Fruit fly (Drosophila melanogaster) whole organism, embryonic: Measurements from ENCODE around the gene sing.

Experiments used
- Atf6 ChIP-seq: fragments of 200-800 bp; sonication (Bioruptor generic); IDR thresholded peaks from 2 replicates; pipeline ENCODE4 v1.3.6; 2022; ENCODE audit warnings: missing biosample characterization, missing genetic modification characterization
- CG10462 ChIP-seq: fragments of 200-800 bp; sonication (Bioruptor generic); optimal IDR thresholded peaks from 2 replicates; lab custom pipeline; 2016; ENCODE audit warnings: missing biosample characterization, missing genetic modification characterization
- CG10543 ChIP-seq: fragments of 200-800 bp; sonication (Bioruptor generic); optimal IDR thresholded peaks from 3 replicates; lab custom pipeline; 2017; ENCODE audit warnings: missing biosample characterization, mild to moderate bottlenecking, missing genetic modification characterization, moderate library complexity
- CG11696 ChIP-seq: fragments of 200-800 bp; sonication (Bioruptor generic); IDR thresholded peaks from 2 replicates; pipeline ENCODE4 v1.3.6; 2022; ENCODE audit warnings: missing biosample characterization, missing genetic modification characterization
- CG12236 ChIP-seq: fragments of 200-800 bp; sonication (Bioruptor generic); optimal IDR thresholded peaks from 2 replicates; lab custom pipeline; 2016; ENCODE audit warnings: missing biosample characterization, missing genetic modification characterization
- CG13123 ChIP-seq: fragments of 200-800 bp; sonication (Bioruptor generic); optimal IDR thresholded peaks from 2 replicates; lab custom pipeline; 2016; ENCODE audit warnings: missing biosample characterization, missing genetic modification characterization
- CG13296 ChIP-seq: fragments of 200-800 bp; sonication (Bioruptor generic); optimal IDR thresholded peaks from 3 replicates; lab custom pipeline; 2018; ENCODE audit warnings: missing biosample characterization, mild to moderate bottlenecking, missing genetic modification characterization
- CG15696 ChIP-seq: fragments of 200-800 bp; sonication (Bioruptor generic); optimal IDR thresholded peaks from 2 replicates; lab custom pipeline; 2019; ENCODE audit warnings: missing biosample characterization, mild to moderate bottlenecking, missing genetic modification characterization, moderate library complexity
- CG17186 ChIP-seq: fragments of 200-800 bp; sonication (Bioruptor generic); optimal IDR thresholded peaks from 3 replicates; lab custom pipeline; 2017; ENCODE audit warnings: missing biosample characterization, missing genetic modification reagents, missing genetic modification characterization
- CG17568 ChIP-seq: fragments of 200-800 bp; sonication (Bioruptor generic); optimal IDR thresholded peaks from 2 replicates; lab custom pipeline; 2018; ENCODE audit warnings: missing biosample characterization, mild to moderate bottlenecking, missing genetic modification characterization, moderate library complexity
- CG17912 ChIP-seq: fragments of 200-800 bp; sonication (Bioruptor generic); optimal IDR thresholded peaks from 2 replicates; lab custom pipeline; 2018; ENCODE audit warnings: missing biosample characterization, mild to moderate bottlenecking, missing genetic modification characterization
- CG2129 ChIP-seq: fragments of 200-800 bp; sonication (Bioruptor generic); IDR thresholded peaks from 2 replicates; pipeline ENCODE4 v1.3.6; 2022; ENCODE audit warnings: missing biosample characterization, missing genetic modification characterization; ENCODE audit not compliant: partially characterized antibody
- CG2678 ChIP-seq: fragments of 200-800 bp; sonication (Bioruptor generic); optimal IDR thresholded peaks from 3 replicates; lab custom pipeline; 2019; ENCODE audit warnings: missing biosample characterization, mild to moderate bottlenecking, missing genetic modification characterization, moderate library complexity
- CG31388 ChIP-seq: fragments of 200-800 bp; sonication (Bioruptor generic); optimal IDR thresholded peaks from 2 replicates; lab custom pipeline; 2016; ENCODE audit warnings: missing biosample characterization, missing genetic modification characterization
- CG31441 ChIP-seq: fragments of 200-800 bp; sonication (Bioruptor generic); IDR thresholded peaks from 2 replicates; pipeline ENCODE4 v1.3.6; 2022; ENCODE audit warnings: missing biosample characterization, missing genetic modification characterization
- CG4617 ChIP-seq: fragments of 200-800 bp; sonication (Bioruptor generic); optimal IDR thresholded peaks from 3 replicates; lab custom pipeline; 2016; ENCODE audit warnings: missing biosample characterization, missing genetic modification characterization, borderline replicate concordance
- CG5953 ChIP-seq: fragments of 200-800 bp; sonication (Bioruptor generic); IDR thresholded peaks from 2 replicates; pipeline ENCODE4 v1.3.6; 2022; ENCODE audit warnings: missing biosample characterization, missing genetic modification characterization
- CG8290 ChIP-seq, 3 experiments: fragments of 200-800 bp; sonication (Bioruptor generic); optimal IDR thresholded peaks; 2 replicates each; lab custom pipeline; 2016 to 2019; ENCODE audit warnings: missing biosample characterization in 3 of 3, missing genetic modification characterization in 3 of 3, mild to moderate bottlenecking in 2 of 3, moderate library complexity in 1 of 3
- CG8359 ChIP-seq: fragments of 200-800 bp; sonication (Bioruptor generic); optimal IDR thresholded peaks from 2 replicates; lab custom pipeline; 2017; ENCODE audit warnings: missing biosample characterization, mild to moderate bottlenecking, missing genetic modification characterization, borderline replicate concordance
- CG8765 ChIP-seq: fragments of 200-800 bp; sonication (Bioruptor generic); IDR thresholded peaks from 2 replicates; pipeline ENCODE4 v1.3.6; 2022; ENCODE audit warnings: missing biosample characterization, missing genetic modification characterization
- CG9609 ChIP-seq: fragments of 200-800 bp; sonication (Bioruptor generic); optimal IDR thresholded peaks from 3 replicates; lab custom pipeline; 2016; ENCODE audit warnings: missing biosample characterization, missing genetic modification characterization
- CTCF ChIP-seq: fragments of 200-800 bp; sonication (Bioruptor generic); optimal IDR thresholded peaks from 2 replicates; lab custom pipeline; 2017; ENCODE audit warnings: missing biosample characterization, mild to moderate bottlenecking, missing genetic modification characterization, moderate library complexity
- Chrac-16 ChIP-seq: fragments of 200-800 bp; sonication (Bioruptor generic); optimal IDR thresholded peaks from 3 replicates; lab custom pipeline; 2016; ENCODE audit warnings: missing biosample characterization, missing genetic modification characterization
- Ets97D ChIP-seq: fragments of 200-800 bp; sonication (Bioruptor generic); optimal IDR thresholded peaks from 3 replicates; lab custom pipeline; 2016; ENCODE audit warnings: missing biosample characterization, missing genetic modification characterization
- Hand ChIP-seq: fragments of 200-800 bp; sonication (Bioruptor generic); optimal IDR thresholded peaks from 2 replicates; lab custom pipeline; 2017; ENCODE audit warnings: mild to moderate bottlenecking, missing biosample characterization, missing genetic modification reagents, missing genetic modification characterization
- Hey ChIP-seq: fragments of 200-800 bp; sonication (Bioruptor generic); optimal IDR thresholded peaks from 3 replicates; lab custom pipeline; 2018; ENCODE audit warnings: missing biosample characterization, mild to moderate bottlenecking, missing genetic modification characterization
- HmgZ ChIP-seq: fragments of 200-800 bp; sonication (Bioruptor generic); optimal IDR thresholded peaks from 2 replicates; lab custom pipeline; 2018; ENCODE audit warnings: missing biosample characterization, mild to moderate bottlenecking, missing genetic modification characterization
- Hr39 ChIP-seq: fragments of >200 bp; optimal IDR thresholded peaks from 2 replicates; lab custom pipeline; 2017
- Mad ChIP-seq: fragments of 200-800 bp; sonication (Bioruptor generic); optimal IDR thresholded peaks from 2 replicates; lab custom pipeline; 2016; ENCODE audit warnings: missing biosample characterization, missing genetic modification characterization
- Myb ChIP-seq: fragments of 200-800 bp; sonication (Bioruptor generic); optimal IDR thresholded peaks from 2 replicates; lab custom pipeline; 2016; ENCODE audit warnings: missing biosample characterization, missing genetic modification characterization
- Pdp1 ChIP-seq, 2 experiments: fragments of 200-800 bp; sonication (Bioruptor generic); optimal IDR thresholded peaks; 3 replicates each; lab custom pipeline; 2016; ENCODE audit warnings: missing biosample characterization in 2 of 2, missing genetic modification characterization in 2 of 2, mild to moderate bottlenecking in 1 of 2, moderate library complexity in 1 of 2
- Sin3A ChIP-seq: fragments of >200 bp; optimal IDR thresholded peaks from 2 replicates; lab custom pipeline; 2018
- ac ChIP-seq: fragments of 200-800 bp; sonication (Bioruptor generic); optimal IDR thresholded peaks from 3 replicates; lab custom pipeline; 2017; ENCODE audit warnings: missing biosample characterization, mild to moderate bottlenecking, missing genetic modification characterization
- ato ChIP-seq: fragments of 200-800 bp; sonication (Bioruptor generic); IDR thresholded peaks from 2 replicates; pipeline ENCODE4 v1.3.6; 2022; ENCODE audit warnings: missing biosample characterization, missing genetic modification characterization; ENCODE audit not compliant: partially characterized antibody
- bcd ChIP-seq: fragments of 200-800 bp; sonication (Bioruptor generic); optimal IDR thresholded peaks from 2 replicates; lab custom pipeline; 2017; ENCODE audit warnings: missing biosample characterization, mild to moderate bottlenecking, missing genetic modification characterization
- br ChIP-seq: fragments of >200 bp; optimal IDR thresholded peaks from 2 replicates; lab custom pipeline; 2017
- cato ChIP-seq: fragments of 200-800 bp; sonication (Bioruptor generic); optimal IDR thresholded peaks from 2 replicates; lab custom pipeline; 2016; ENCODE audit warnings: missing biosample characterization, missing genetic modification characterization, borderline replicate concordance
- caup ChIP-seq: fragments of 200-800 bp; sonication (Bioruptor generic); optimal IDR thresholded peaks from 3 replicates; lab custom pipeline; 2017; ENCODE audit warnings: missing biosample characterization, mild to moderate bottlenecking, missing genetic modification characterization, moderate library complexity; ENCODE audit not compliant: severe bottlenecking
- crp ChIP-seq, 2 experiments: fragments of 200-800 bp; sonication (Bioruptor generic); optimal IDR thresholded peaks; 2 replicates in 1 of 2; 3 replicates in 1 of 2; lab custom pipeline; 2017; ENCODE audit warnings: missing biosample characterization in 2 of 2, missing genetic modification characterization in 2 of 2, mild to moderate bottlenecking in 1 of 2, moderate library complexity in 1 of 2
- her ChIP-seq: fragments of 200-800 bp; sonication (Bioruptor generic); optimal IDR thresholded peaks from 2 replicates; lab custom pipeline; 2016; ENCODE audit warnings: missing biosample characterization, missing genetic modification characterization
- hkb ChIP-seq, 2 experiments: fragments of 200-800 bp in 1 of 2; fragments of >200 bp in 1 of 2; sonication (Bioruptor generic) in 1 of 2; IDR thresholded peaks in 1 of 2; optimal IDR thresholded peaks in 1 of 2; 2 replicates each; pipeline versions ENCODE4 v1.3.6 to Lab custom; 2017 to 2022; ENCODE audit warnings: missing biosample characterization in 1 of 2, missing genetic modification characterization in 1 of 2
- inv ChIP-seq: fragments of 200-800 bp; sonication (Bioruptor generic); IDR thresholded peaks from 2 replicates; pipeline ENCODE4 v1.3.6; 2022; ENCODE audit warnings: missing biosample characterization, missing genetic modification characterization; ENCODE audit not compliant: partially characterized antibody
- oc ChIP-seq: fragments of 200-800 bp; sonication (Bioruptor generic); optimal IDR thresholded peaks from 2 replicates; lab custom pipeline; 2018; ENCODE audit warnings: missing biosample characterization, mild to moderate bottlenecking, missing genetic modification characterization, moderate library complexity
- otp ChIP-seq: fragments of 200-800 bp; sonication (Bioruptor generic); IDR thresholded peaks from 3 replicates; pipeline ENCODE4, ENCODE4 v1.3.6; 2022; ENCODE audit warnings: missing biosample characterization, missing genetic modification characterization
- peb ChIP-seq: fragments of 200-800 bp; sonication (Bioruptor generic); IDR thresholded peaks from 2 replicates; pipeline ENCODE4 v1.3.6; 2022; ENCODE audit warnings: missing biosample characterization, missing genetic modification characterization
- scrt ChIP-seq: fragments of 200-800 bp; sonication (Bioruptor generic); optimal IDR thresholded peaks from 2 replicates; lab custom pipeline; 2018; ENCODE audit warnings: missing biosample characterization, mild to moderate bottlenecking, missing genetic modification characterization, moderate library complexity
- sd ChIP-seq: fragments of 200-800 bp; sonication (Bioruptor generic); optimal IDR thresholded peaks from 3 replicates; lab custom pipeline; 2018; ENCODE audit warnings: missing biosample characterization, mild to moderate bottlenecking, missing genetic modification characterization, moderate library complexity
- sim ChIP-seq: fragments of 200-800 bp; sonication (Bioruptor generic); IDR thresholded peaks from 2 replicates; pipeline ENCODE4 v1.3.6; 2022; ENCODE audit warnings: missing biosample characterization, missing genetic modification characterization
- unc-4 ChIP-seq: fragments of 200-800 bp; sonication (Bioruptor generic); IDR thresholded peaks from 2 replicates; pipeline ENCODE4 v1.3.6; 2022; ENCODE audit warnings: missing biosample characterization, missing genetic modification characterization; ENCODE audit not compliant: partially characterized antibody
- vfl ChIP-seq: fragments of 200-800 bp; sonication (Bioruptor generic); optimal IDR thresholded peaks from 2 replicates; lab custom pipeline; 2016; ENCODE audit warnings: missing biosample characterization, missing genetic modification characterization
- wek ChIP-seq: fragments of 200-800 bp; sonication (Bioruptor generic); optimal IDR thresholded peaks from 3 replicates; lab custom pipeline; 2018; ENCODE audit warnings: missing biosample characterization, mild to moderate bottlenecking, missing genetic modification characterization, moderate library complexity

The sing gene

dm6 chrX:16655724-16656235, 23.3 kb upstream of the sing start (continued):
- TF ChIP-seq Pdp1 (GFP tag; optimal IDR thresholded peaks at IDR 0.05; lab: Kevin White, UChicago) (peak in 1 of 2 experiments; percentile 47), CG17912 (no peak), CG9609 (no peak), CG13296 (peak; percentile 45), Sin3A (lab: Kevin White, UChicago) (no peak), caup (GFP tag; lab: Kevin White, UChicago) (peak; percentile 64), CG31388 (no peak), CTCF (GFP tag; lab: Kevin White, UChicago) (no peak), CG12236 (GFP tag; lab: Kevin White, UChicago) (no peak), CG10543 (GFP tag; lab: Kevin White, UChicago) (peak; percentile 75), bcd (no peak), CG17568 (no peak), oc (tag; lab: Kevin White, UChicago) (peak; percentile 41), unc-4 (GFP tag; lab: Robert Waterston, UW) (no peak), CG11696 (GFP tag; lab: Robert Waterston, UW) (no peak), br (no peak), sd (tag; lab: Kevin White, UChicago) (peak; percentile 59), CG4617 (GFP tag; lab: Kevin White, UChicago) (no peak), Myb (GFP tag; lab: Kevin White, UChicago) (no peak), inv (no peak), peb (GFP tag; lab: Robert Waterston, UW) (no peak), cato (no peak), CG10462 (GFP tag; lab: Kevin White, UChicago) (no peak), HmgZ (tag; lab: Kevin White, UChicago) (peak; percentile 57), crp (GFP tag; optimal IDR thresholded peaks at IDR 0.05; lab: Kevin White, UChicago) (no peak), Hand (GFP tag; lab: Kevin White, UChicago) (peak; percentile 7), scrt (GFP tag; lab: Kevin White, UChicago) (no peak), CG31441 (GFP tag; lab: Robert Waterston, UW) (no peak), Chrac-16 (GFP tag; lab: Kevin White, UChicago) (no peak), her (GFP tag; lab: Kevin White, UChicago) (peak; percentile 29), Hr39 (no peak), CG8765 (GFP tag; lab: Robert Waterston, UW) (no peak), CG8290 (GFP tag; optimal IDR thresholded peaks at IDR 0.05; lab: Kevin White, UChicago) (no peak), CG8290 (tag; optimal IDR thresholded peaks at IDR 0.05; lab: Kevin White, UChicago) (peak in 1 of 2 experiments; percentile 28), vfl (GFP tag; lab: Kevin White, UChicago) (no peak), CG5953 (no peak), CG17186 (GFP tag; lab: Kevin White, UChicago) (no peak), wek (GFP tag; lab: Kevin White, UChicago) (peak; percentile 18), hkb (optimal IDR thresholded peaks at IDR 0.05; lab: Kevin White, UChicago) (no peak), hkb (GFP tag; IDR thresholded peaks at IDR 0.05; lab: Robert Waterston, UW) (no peak), CG2678 (peak; percentile 39), otp (no peak), Ets97D (GFP tag; lab: Kevin White, UChicago) (no peak), sim (GFP tag; lab: Robert Waterston, UW) (no peak), CG8359 (no peak), Mad (GFP tag; lab: Kevin White, UChicago) (no peak), ac (no peak), Atf6 (GFP tag; lab: Robert Waterston, UW) (no peak), Hey (no peak), CG15696 (tag; lab: Kevin White, UChicago) (peak; percentile 16), ato (GFP tag; lab: Robert Waterston, UW) (no peak), CG13123 (GFP tag; lab: Kevin White, UChicago) (no peak), CG2129 (GFP tag; lab: Robert Waterston, UW) (no peak)
